Worm (Caenorhabditis elegans) whole organism, L1 larva: ENCODE data around the gene nep-8.

ENCODE experiments used
- C04F5.9 ChIP-seq: sonication (generic microtip); optimal IDR thresholded peaks from 2 replicates; lab custom pipeline; 2016; ENCODE audit warnings: missing genetic modification characterization, missing compliant biosample characterization
- C34B4.2 ChIP-seq: sonication (generic microtip); optimal IDR thresholded peaks from 2 replicates; lab custom pipeline; 2017; ENCODE audit warnings: mild to moderate bottlenecking, missing genetic modification characterization, missing compliant biosample characterization
- F16B12.6 ChIP-seq: fragments of 150-350 bp; optimal IDR thresholded peaks from 2 replicates; lab custom pipeline; 2014; ENCODE audit warnings: missing biosample characterization, missing genetic modification characterization
- Y116A8C.19 ChIP-seq: sonication (generic microtip); optimal IDR thresholded peaks from 2 replicates; lab custom pipeline; 2016; ENCODE audit warnings: missing compliant biosample characterization, missing genetic modification characterization, borderline replicate concordance
- aha-1 ChIP-seq: fragments of 150-350 bp; optimal IDR thresholded peaks from 2 replicates; lab custom pipeline; 2014; ENCODE audit warnings: missing biosample characterization, missing genetic modification characterization
- alr-1 ChIP-seq: fragments of 200-800 bp; sonication (Bioruptor generic); optimal IDR thresholded peaks from 2 replicates; lab custom pipeline; 2018; ENCODE audit warnings: borderline replicate concordance, mild to moderate bottlenecking, missing genetic modification characterization, missing compliant biosample characterization
- ceh-63 ChIP-seq: fragments of 200-800 bp; sonication (Bioruptor generic); optimal IDR thresholded peaks from 2 replicates; lab custom pipeline; 2018; ENCODE audit warnings: mild to moderate bottlenecking, missing genetic modification characterization, missing compliant biosample characterization
- ceh-8 ChIP-seq: fragments of 200-800 bp; sonication (Bioruptor generic); optimal IDR thresholded peaks from 2 replicates; lab custom pipeline; 2018; ENCODE audit warnings: mild to moderate bottlenecking, missing genetic modification characterization, moderate library complexity, missing compliant biosample characterization
- ceh-88 ChIP-seq: fragments of 200-800 bp; sonication (Bioruptor generic); IDR thresholded peaks from 2 replicates; pipeline ENCODE4 v1.3.6; 2022; ENCODE audit warnings: missing genetic modification characterization, missing compliant biosample characterization
- efl-1 ChIP-seq, 4 experiments: fragments of 150-350 bp; optimal IDR thresholded peaks in 3 of 4; peaks in 1 of 4; 1 replicate in 1 of 4; 2 replicates in 3 of 4; lab custom pipeline; 2014; ENCODE audit warnings: missing biosample characterization in 2 of 4, missing genetic modification characterization in 2 of 4, missing genetic modification reagents in 2 of 4
- efl-3 ChIP-seq: fragments of 200-800 bp; sonication (Bioruptor generic); optimal IDR thresholded peaks from 2 replicates; lab custom pipeline; 2018; ENCODE audit warnings: mild to moderate bottlenecking, missing genetic modification characterization, missing compliant biosample characterization
- egl-13 ChIP-seq: sonication (generic microtip); optimal IDR thresholded peaks from 2 replicates; lab custom pipeline; 2016; ENCODE audit warnings: missing genotype, missing genetic modification reagents, missing genetic modification characterization, missing compliant biosample characterization
- egl-27 ChIP-seq, 2 experiments: fragments of 150-350 bp in 1 of 2; sonication (generic microtip); optimal IDR thresholded peaks; 3 replicates each; lab custom pipeline; 2017 to 2018; ENCODE audit warnings: missing biosample characterization in 2 of 2, missing genetic modification characterization in 2 of 2, missing genetic modification reagents in 2 of 2
- elt-2 ChIP-seq: sonication (generic microtip); optimal IDR thresholded peaks from 2 replicates; lab custom pipeline; 2016; ENCODE audit warnings: missing genetic modification characterization, mild to moderate bottlenecking, inconsistent platforms, missing compliant biosample characterization, missing genetic modification reagents
- elt-3 ChIP-seq, 6 experiments: fragments of 150-350 bp in 1 of 6; sonication (generic microtip); optimal IDR thresholded peaks; 2 replicates each; lab custom pipeline; 2017 to 2018; ENCODE audit warnings: missing biosample characterization in 6 of 6, missing genetic modification characterization in 6 of 6, inconsistent platforms in 1 of 6
- fkh-8 ChIP-seq: sonication (generic microtip); optimal IDR thresholded peaks from 2 replicates; lab custom pipeline; 2016; ENCODE audit warnings: mild to moderate bottlenecking, missing genetic modification characterization, missing compliant biosample characterization
- fos-1 ChIP-seq: fragments of 150-350 bp; optimal IDR thresholded peaks from 2 replicates; lab custom pipeline; 2014; ENCODE audit warnings: missing biosample characterization, missing genetic modification characterization
- grh-1 ChIP-seq: fragments of 200-800 bp; sonication (Bioruptor generic); IDR thresholded peaks from 2 replicates; pipeline ENCODE4 v1.3.6; 2022; ENCODE audit warnings: missing genetic modification reagents, missing genetic modification characterization, missing compliant biosample characterization
- hpl-2 ChIP-seq: fragments of 150-350 bp; optimal IDR thresholded peaks from 2 replicates; lab custom pipeline; 2014; ENCODE audit warnings: missing biosample characterization, missing genetic modification reagents, missing genetic modification characterization
- jun-1 ChIP-seq: fragments of 150-350 bp; optimal IDR thresholded peaks from 2 replicates; lab custom pipeline; 2014; ENCODE audit warnings: missing biosample characterization, missing genetic modification reagents, missing genetic modification characterization
- lin-14 ChIP-seq: fragments of 200-800 bp; sonication (Bioruptor generic); optimal IDR thresholded peaks from 2 replicates; lab custom pipeline; 2018; ENCODE audit warnings: mild to moderate bottlenecking, missing genetic modification characterization, moderate library complexity, missing compliant biosample characterization
- lin-35 ChIP-seq, 2 experiments: fragments of 150-350 bp; optimal IDR thresholded peaks; 2 replicates each; lab custom pipeline; 2014; ENCODE audit warnings: missing biosample characterization in 2 of 2, missing genetic modification characterization in 2 of 2, missing genetic modification reagents in 2 of 2
- lin-39 ChIP-seq: fragments of 150-350 bp; optimal IDR thresholded peaks from 2 replicates; lab custom pipeline; 2014; ENCODE audit warnings: missing biosample characterization, missing genetic modification reagents, missing genetic modification characterization
- lir-3 ChIP-seq: sonication (generic microtip); optimal IDR thresholded peaks from 2 replicates; lab custom pipeline; 2016; ENCODE audit warnings: mild to moderate bottlenecking, missing genetic modification characterization, moderate library complexity, missing compliant biosample characterization; ENCODE audit not compliant: poor library complexity
- mab-9 ChIP-seq: fragments of 200-800 bp; sonication (Bioruptor generic); IDR thresholded peaks from 2 replicates; pipeline ENCODE4 v1.3.6; 2022; ENCODE audit warnings: missing genetic modification reagents, missing genetic modification characterization, missing compliant biosample characterization
- mef-2 ChIP-seq: fragments of 150-350 bp; optimal IDR thresholded peaks from 2 replicates; lab custom pipeline; 2014; ENCODE audit warnings: missing biosample characterization, missing genetic modification characterization
- mep-1 ChIP-seq: fragments of 150-350 bp; optimal IDR thresholded peaks from 2 replicates; lab custom pipeline; 2014; ENCODE audit warnings: missing biosample characterization, missing genetic modification characterization
- nhr-12 ChIP-seq: sonication (generic microtip); optimal IDR thresholded peaks from 2 replicates; lab custom pipeline; 2017; ENCODE audit warnings: missing biosample characterization, missing genetic modification characterization
- nhr-20 ChIP-seq: sonication (generic microtip); optimal IDR thresholded peaks from 2 replicates; lab custom pipeline; 2016; ENCODE audit warnings: mild to moderate bottlenecking, missing genetic modification characterization, missing compliant biosample characterization
- nhr-28 ChIP-seq: fragments of 150-350 bp; optimal IDR thresholded peaks from 2 replicates; lab custom pipeline; 2014; ENCODE audit warnings: missing biosample characterization, missing genetic modification characterization
- nhr-47 ChIP-seq: sonication (generic microtip); optimal IDR thresholded peaks from 2 replicates; lab custom pipeline; 2016; ENCODE audit warnings: mild to moderate bottlenecking, missing genetic modification characterization, moderate library complexity, missing compliant biosample characterization
- nhr-77 ChIP-seq: fragments of 150-350 bp; optimal IDR thresholded peaks from 2 replicates; lab custom pipeline; 2014; ENCODE audit warnings: missing biosample characterization, missing genetic modification characterization
- nhr-85 ChIP-seq: sonication (generic microtip); peaks from one replicate; lab custom pipeline; 2016; ENCODE audit warnings: missing genetic modification characterization, inconsistent platforms, missing compliant biosample characterization
- nhr-90 ChIP-seq: sonication (generic microtip); optimal IDR thresholded peaks from 2 replicates; lab custom pipeline; 2016; ENCODE audit warnings: mild to moderate bottlenecking, missing genetic modification characterization, missing compliant biosample characterization; ENCODE audit not compliant: poor library complexity
- pax-3 ChIP-seq: fragments of 200-800 bp; sonication (Bioruptor generic); optimal IDR thresholded peaks from 2 replicates; lab custom pipeline; 2018; ENCODE audit warnings: mild to moderate bottlenecking, missing genetic modification characterization, moderate library complexity, missing compliant biosample characterization
- pqm-1 ChIP-seq: sonication (generic microtip); optimal IDR thresholded peaks from 3 replicates; lab custom pipeline; 2017; ENCODE audit warnings: missing biosample characterization, missing genetic modification characterization
- snpc-4 ChIP-seq: fragments of 150-350 bp; optimal IDR thresholded peaks from 2 replicates; lab custom pipeline; 2014; ENCODE audit warnings: missing biosample characterization, missing genetic modification characterization
- sox-4 ChIP-seq: sonication (generic microtip); optimal IDR thresholded peaks from 2 replicates; lab custom pipeline; 2016; ENCODE audit warnings: missing genetic modification characterization, missing compliant biosample characterization
- sup-37 ChIP-seq: fragments of 200-800 bp; sonication (Bioruptor generic); optimal IDR thresholded peaks from 2 replicates; lab custom pipeline; 2018; ENCODE audit warnings: mild to moderate bottlenecking, missing genetic modification characterization, missing compliant biosample characterization
- swsn-7 ChIP-seq: sonication (generic microtip); optimal IDR thresholded peaks from 2 replicates; lab custom pipeline; 2016; ENCODE audit warnings: missing genetic modification characterization, missing compliant biosample characterization
- tbx-2 ChIP-seq: sonication (generic microtip); optimal IDR thresholded peaks from 2 replicates; lab custom pipeline; 2016; ENCODE audit warnings: missing genetic modification characterization, missing compliant biosample characterization
- tlp-1 ChIP-seq: fragments of 150-350 bp; optimal IDR thresholded peaks from 2 replicates; lab custom pipeline; 2014; ENCODE audit warnings: missing biosample characterization, missing genetic modification characterization
- unc-130 ChIP-seq: fragments of 150-350 bp; optimal IDR thresholded peaks from 2 replicates; lab custom pipeline; 2017; ENCODE audit warnings: missing biosample characterization, missing genetic modification characterization, inconsistent platforms
- unc-98 ChIP-seq: fragments of 200-800 bp; sonication (Bioruptor generic); IDR thresholded peaks from 2 replicates; pipeline ENCODE4 v1.3.6; 2022; ENCODE audit warnings: missing genetic modification characterization, missing compliant biosample characterization
- zag-1 ChIP-seq: fragments of 150-350 bp; optimal IDR thresholded peaks from 2 replicates; lab custom pipeline; 2014; ENCODE audit warnings: missing biosample characterization, missing genetic modification characterization
- zip-4 ChIP-seq: fragments of 200-800 bp; sonication (Bioruptor generic); optimal IDR thresholded peaks from 2 replicates; lab custom pipeline; 2018; ENCODE audit warnings: mild to moderate bottlenecking, missing genetic modification characterization, moderate library complexity, missing compliant biosample characterization

nep-8 gene

DNA sequence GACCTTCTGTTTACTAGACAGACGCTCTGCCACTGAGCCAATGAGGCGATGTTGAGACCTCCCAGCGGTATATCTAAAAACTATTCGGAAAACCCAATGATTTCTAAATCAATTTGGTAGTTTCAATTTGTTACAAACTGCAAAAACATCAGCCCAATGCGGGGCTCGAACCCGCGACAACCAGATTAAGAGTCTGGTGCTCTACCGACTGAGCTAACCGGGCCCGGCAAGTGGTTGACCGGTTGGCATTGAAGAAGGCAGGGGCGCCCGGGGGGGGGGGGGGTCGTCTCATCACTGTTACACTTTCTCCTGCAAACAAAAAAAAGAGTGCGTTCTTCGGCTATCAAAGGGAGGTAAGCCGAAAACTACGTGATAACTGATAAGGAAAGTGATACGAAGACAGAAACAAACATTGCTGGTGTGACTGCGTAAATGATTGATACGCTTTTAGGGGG is 35.6 kb downstream of the nep-8 start (continued):
- TF ChIP-seq nhr-47 (tag; lab: Kevin White, UChicago), result peak; percentile 64
- no peak for TF ChIP-seq nhr-77 (tag; lab: Kevin White, UChicago)
- no peak for TF ChIP-seq mef-2 (tag; lab: Kevin White, UChicago)
- peak; percentile 60 for TF ChIP-seq lin-14 (GFP tag; lab: Kevin White, UChicago)
- TF ChIP-seq alr-1 (tag; lab: Kevin White, UChicago), result no peak
- TF ChIP-seq fos-1 (tag; lab: Kevin White, UChicago), result no peak
- TF ChIP-seq egl-27 (tag; optimal IDR thresholded peaks at IDR 0.05; lab: Kevin White, UChicago), result no peak
- TF ChIP-seq mep-1 (tag; lab: Kevin White, UChicago), result peak; percentile 16
- TF ChIP-seq nhr-12, result no peak
- TF ChIP-seq jun-1 (tag; lab: Kevin White, UChicago), result peak; percentile 6
- no peak for TF ChIP-seq lir-3 (tag; lab: Kevin White, UChicago)
- TF ChIP-seq tbx-2 (tag; lab: Kevin White, UChicago), result peak; percentile 22
- no peak for TF ChIP-seq lin-39 (tag; lab: Kevin White, UChicago)
- TF ChIP-seq C34B4.2 (tag; lab: Kevin White, UChicago), result no peak
- peak; percentile 10 for TF ChIP-seq sup-37 (GFP tag; lab: Kevin White, UChicago)
- TF ChIP-seq tlp-1 (tag; lab: Kevin White, UChicago), result peak; percentile 62
- TF ChIP-seq swsn-7 (tag; lab: Kevin White, UChicago), result no peak
- TF ChIP-seq fkh-8 (tag; lab: Kevin White, UChicago), result no peak
- TF ChIP-seq ceh-8, result no peak
- TF ChIP-seq egl-13 (tag; lab: Kevin White, UChicago), result no peak
- TF ChIP-seq snpc-4 (tag; lab: Kevin White, UChicago), result no peak
- TF ChIP-seq elt-2 (tag; lab: Kevin White, UChicago), result peak; percentile 97
- no peak for TF ChIP-seq unc-130 (tag; lab: Kevin White, UChicago)
- no peak for TF ChIP-seq ceh-88 (GFP tag; lab: Robert Waterston, UW)
- no peak for TF ChIP-seq Y116A8C.19 (tag; lab: Kevin White, UChicago)
- peak in 3 of 6 experiments; percentile 45 to 62 (median 46) for TF ChIP-seq elt-3 (tag; optimal IDR thresholded peaks at IDR 0.05; lab: Kevin White, UChicago)
- no peak for TF ChIP-seq efl-3 (GFP tag; lab: Kevin White, UChicago)
- no peak for TF ChIP-seq aha-1 (tag; lab: Kevin White, UChicago)
- 0 out of 2 replicates have a peak, but pooled peaks have one; percentile 6 for TF ChIP-seq grh-1
- TF ChIP-seq lin-35 (GFP tag; optimal IDR thresholded peaks at IDR 0.05; lab: Kevin White, UChicago), result peak in 1 of 2 experiments; percentile 54
- TF ChIP-seq nhr-85, result peak; percentile 57
- no peak for TF ChIP-seq F16B12.6
- TF ChIP-seq C04F5.9, result no peak
- no peak for TF ChIP-seq zag-1 (tag; lab: Kevin White, UChicago)
- TF ChIP-seq unc-98 (GFP tag; lab: Robert Waterston, UW), result no peak
- no peak for TF ChIP-seq sox-4
- TF ChIP-seq nhr-20, result peak; percentile 39
- TF ChIP-seq pqm-1 (tag; lab: Kevin White, UChicago), result peak; percentile 43
- peak in 1 of 2 experiments; percentile 20 for TF ChIP-seq efl-1 (optimal IDR thresholded peaks at IDR 0.05; lab: Kevin White, UChicago)
- TF ChIP-seq efl-1 (GFP tag; optimal IDR thresholded peaks at IDR 0.05 in 1 of 2; lab: Kevin White, UChicago), result no peak
- no peak for TF ChIP-seq zip-4
- TF ChIP-seq nhr-90 (tag; lab: Kevin White, UChicago), result peak; percentile 75
- TF ChIP-seq ceh-63 (GFP tag; lab: Kevin White, UChicago), result no peak
- no peak for TF ChIP-seq mab-9 (GFP tag; lab: Robert Waterston, UW)
- TF ChIP-seq hpl-2 (GFP tag; lab: Kevin White, UChicago), result no peak
- no peak for TF ChIP-seq nhr-28 (tag; lab: Kevin White, UChicago)
- no peak for TF ChIP-seq pax-3 (tag; lab: Kevin White, UChicago)
